Fruit fly (Drosophila melanogaster) whole organism, embryonic: ENCODE measurements around the gene CG43998.
A peak's percentile ranks its signal among the peaks of the same experiment; 100 is the strongest.

Experiments
- Atf3 ChIP-seq: fragments of 200-800 bp; sonication (Bioruptor generic); optimal IDR thresholded peaks from 3 replicates; lab custom pipeline; 2016; ENCODE audit warnings: missing biosample characterization, missing genetic modification characterization
- CG11398 ChIP-seq: fragments of 200-800 bp; sonication (Bioruptor generic); optimal IDR thresholded peaks from 2 replicates; lab custom pipeline; 2016; ENCODE audit warnings: missing biosample characterization, missing genetic modification characterization
- CG12744 ChIP-seq: fragments of 200-800 bp; sonication (Bioruptor generic); optimal IDR thresholded peaks from 2 replicates; lab custom pipeline; 2016; ENCODE audit warnings: missing biosample characterization, missing genetic modification characterization
- CG12942 ChIP-seq: fragments of 200-800 bp; sonication (Bioruptor generic); optimal IDR thresholded peaks from 3 replicates; lab custom pipeline; 2016; ENCODE audit warnings: missing biosample characterization, missing genetic modification characterization
- CG14860 ChIP-seq: fragments of 200-800 bp; sonication (Bioruptor generic); IDR thresholded peaks from 3 replicates; pipeline ENCODE4 v1.3.6; 2022; ENCODE audit warnings: missing biosample characterization, missing genetic modification characterization; ENCODE audit not compliant: partially characterized antibody
- CG15514 ChIP-seq: fragments of 200-800 bp; sonication (Bioruptor generic); optimal IDR thresholded peaks from 3 replicates; lab custom pipeline; 2017; ENCODE audit warnings: missing biosample characterization, missing genetic modification characterization, mild to moderate bottlenecking, moderate library complexity, missing genetic modification reagents
- CG15696 ChIP-seq: fragments of 200-800 bp; sonication (Bioruptor generic); optimal IDR thresholded peaks from 2 replicates; lab custom pipeline; 2019; ENCODE audit warnings: missing biosample characterization, mild to moderate bottlenecking, missing genetic modification characterization, moderate library complexity
- CG16779 ChIP-seq: fragments of 200-800 bp; sonication (Bioruptor generic); IDR thresholded peaks from 2 replicates; pipeline ENCODE4 v1.3.6; 2022; ENCODE audit warnings: missing biosample characterization, missing genetic modification characterization
- CG16863 ChIP-seq: fragments of 200-800 bp; sonication (Bioruptor generic); optimal IDR thresholded peaks from 3 replicates; lab custom pipeline; 2016; ENCODE audit warnings: missing biosample characterization, missing genetic modification characterization
- CG17802 ChIP-seq: fragments of 200-800 bp; sonication (Bioruptor generic); optimal IDR thresholded peaks from 2 replicates; lab custom pipeline; 2018; ENCODE audit warnings: missing biosample characterization, mild to moderate bottlenecking, missing genetic modification characterization, moderate library complexity
- CG1832 ChIP-seq: fragments of 200-800 bp; sonication (Bioruptor generic); optimal IDR thresholded peaks from 2 replicates; lab custom pipeline; 2017; ENCODE audit warnings: missing biosample characterization, mild to moderate bottlenecking, missing genetic modification characterization, inconsistent platforms
- CG31224 ChIP-seq: fragments of 200-800 bp; sonication (Bioruptor generic); IDR thresholded peaks from 2 replicates; pipeline ENCODE4 v1.3.6; 2022; ENCODE audit warnings: missing biosample characterization, missing genetic modification characterization
- CG33557 ChIP-seq: fragments of 200-800 bp; sonication (Bioruptor generic); optimal IDR thresholded peaks from 2 replicates; lab custom pipeline; 2019; ENCODE audit warnings: missing biosample characterization, mild to moderate bottlenecking, missing genetic modification characterization, moderate library complexity
- CG3407 ChIP-seq: fragments of 200-800 bp; sonication (Bioruptor generic); optimal IDR thresholded peaks from 2 replicates; lab custom pipeline; 2018; ENCODE audit warnings: missing biosample characterization, mild to moderate bottlenecking, missing genetic modification characterization
- CG34376 ChIP-seq: fragments of 200-800 bp; sonication (Bioruptor generic); optimal IDR thresholded peaks from 2 replicates; lab custom pipeline; 2018; ENCODE audit warnings: missing biosample characterization, mild to moderate bottlenecking, missing genetic modification characterization
- CG7786 ChIP-seq: fragments of 200-800 bp; sonication (Bioruptor generic); optimal IDR thresholded peaks from 2 replicates; lab custom pipeline; 2016; ENCODE audit warnings: missing biosample characterization, missing genetic modification characterization
- CG8089 ChIP-seq: fragments of 200-800 bp; sonication (Bioruptor generic); optimal IDR thresholded peaks from 3 replicates; lab custom pipeline; 2016; ENCODE audit warnings: missing biosample characterization, missing genetic modification characterization
- CG8281 ChIP-seq: fragments of 200-800 bp; sonication (Bioruptor generic); optimal IDR thresholded peaks from 2 replicates; lab custom pipeline; 2018; ENCODE audit warnings: missing biosample characterization, mild to moderate bottlenecking, missing genetic modification characterization, moderate library complexity
- CG9817 ChIP-seq: fragments of 200-800 bp; sonication (Bioruptor generic); optimal IDR thresholded peaks from 2 replicates; lab custom pipeline; 2018; ENCODE audit warnings: missing biosample characterization, mild to moderate bottlenecking, missing genetic modification characterization, moderate library complexity
- CHES-1-like ChIP-seq: fragments of 200-800 bp; sonication (Bioruptor generic); optimal IDR thresholded peaks from 2 replicates; lab custom pipeline; 2016; ENCODE audit warnings: missing biosample characterization, missing genetic modification characterization
- Camta ChIP-seq: fragments of 200-800 bp; sonication (Bioruptor generic); optimal IDR thresholded peaks from 2 replicates; lab custom pipeline; 2016; ENCODE audit warnings: missing biosample characterization, missing genetic modification characterization
- Dek ChIP-seq: fragments of 200-800 bp; sonication (Bioruptor generic); optimal IDR thresholded peaks from 3 replicates; lab custom pipeline; 2019; ENCODE audit warnings: missing biosample characterization, mild to moderate bottlenecking, missing genetic modification characterization, moderate library complexity
- HmgZ ChIP-seq: fragments of 200-800 bp; sonication (Bioruptor generic); optimal IDR thresholded peaks from 2 replicates; lab custom pipeline; 2018; ENCODE audit warnings: missing biosample characterization, mild to moderate bottlenecking, missing genetic modification characterization
- NC2β ChIP-seq: fragments of 200-800 bp; sonication (Bioruptor generic); optimal IDR thresholded peaks from 2 replicates; lab custom pipeline; 2016; ENCODE audit warnings: missing biosample characterization, missing genetic modification characterization
- Nf-YB ChIP-seq: fragments of 200-800 bp; sonication (Bioruptor generic); optimal IDR thresholded peaks from 3 replicates; lab custom pipeline; 2019; ENCODE audit warnings: missing biosample characterization, mild to moderate bottlenecking, missing genetic modification characterization, moderate library complexity
- Poxn ChIP-seq: fragments of 200-800 bp; sonication (Bioruptor generic); IDR thresholded peaks from 2 replicates; pipeline ENCODE4 v1.3.6; 2022; ENCODE audit warnings: missing biosample characterization, missing genetic modification characterization
- Rfx ChIP-seq: fragments of 200-800 bp; sonication (Bioruptor generic); IDR thresholded peaks from 2 replicates; pipeline ENCODE4 v1.3.6; 2022; ENCODE audit warnings: missing biosample characterization, missing genetic modification characterization
- Rx ChIP-seq: fragments of 200-800 bp; sonication (Bioruptor generic); IDR thresholded peaks from 2 replicates; pipeline ENCODE4 v1.3.6; 2022; ENCODE audit warnings: missing biosample characterization, missing genetic modification characterization
- Scr ChIP-seq: fragments of 200-800 bp; sonication (Bioruptor generic); IDR thresholded peaks from 2 replicates; pipeline ENCODE4 v1.3.6; 2022; ENCODE audit warnings: missing biosample characterization, missing genetic modification characterization; ENCODE audit not compliant: partially characterized antibody
- Sox102F ChIP-seq: fragments of 200-800 bp; sonication (Bioruptor generic); optimal IDR thresholded peaks from 2 replicates; lab custom pipeline; 2018; ENCODE audit warnings: missing biosample characterization, mild to moderate bottlenecking, missing genetic modification characterization, moderate library complexity
- Sry-β ChIP-seq: fragments of 200-800 bp; sonication (Bioruptor generic); optimal IDR thresholded peaks from 2 replicates; lab custom pipeline; 2018; ENCODE audit warnings: missing biosample characterization, mild to moderate bottlenecking, missing genetic modification characterization, moderate library complexity
- Ssrp ChIP-seq: fragments of 200-800 bp; sonication (Bioruptor generic); optimal IDR thresholded peaks from 2 replicates; lab custom pipeline; 2018; ENCODE audit warnings: missing biosample characterization, mild to moderate bottlenecking, missing genetic modification characterization, moderate library complexity
- Taf1 ChIP-seq: fragments of 200-800 bp; sonication (Bioruptor generic); IDR thresholded peaks from 2 replicates; pipeline ENCODE4 v1.3.6; 2022; ENCODE audit warnings: missing biosample characterization, missing genetic modification characterization
- ato ChIP-seq: fragments of 200-800 bp; sonication (Bioruptor generic); IDR thresholded peaks from 2 replicates; pipeline ENCODE4 v1.3.6; 2022; ENCODE audit warnings: missing biosample characterization, missing genetic modification characterization; ENCODE audit not compliant: partially characterized antibody
- bowl ChIP-seq: fragments of 200-800 bp; sonication (Bioruptor generic); IDR thresholded peaks from 2 replicates; pipeline ENCODE4 v1.3.6; 2022; ENCODE audit warnings: missing biosample characterization, missing genetic modification characterization
- cad ChIP-seq: fragments of >200 bp; optimal IDR thresholded peaks from 2 replicates; lab custom pipeline; 2017; ENCODE audit warnings: missing biosample characterization, missing genetic modification characterization
- cas ChIP-seq: fragments of 200-800 bp; sonication (Bioruptor generic); IDR thresholded peaks from 2 replicates; pipeline ENCODE4 v1.3.6; 2022; ENCODE audit warnings: missing biosample characterization, missing genetic modification characterization
- esg ChIP-seq: fragments of 200-800 bp; sonication (Bioruptor generic); conservative IDR thresholded peaks from 2 replicates; pipeline ENCODE4 v1.3.6; 2022; ENCODE audit warnings: missing biosample characterization, missing genetic modification characterization
- gce ChIP-seq: fragments of 200-800 bp; sonication (Bioruptor generic); IDR thresholded peaks from 3 replicates; pipeline ENCODE4 v1.3.6; 2022; ENCODE audit warnings: missing biosample characterization, missing genetic modification characterization
- gro ChIP-seq: fragments of 200-800 bp; sonication (Bioruptor generic); optimal IDR thresholded peaks from 2 replicates; lab custom pipeline; 2016; ENCODE audit warnings: missing biosample characterization, missing genetic modification characterization
- jigr1 ChIP-seq: fragments of 200-800 bp; sonication (Bioruptor generic); IDR thresholded peaks from 3 replicates; pipeline ENCODE4 v1.3.6; 2022; ENCODE audit warnings: missing biosample characterization, missing genetic modification characterization
- klu ChIP-seq: fragments of 200-800 bp; sonication (Bioruptor generic); IDR thresholded peaks from 2 replicates; pipeline ENCODE4 v1.3.6; 2022; ENCODE audit warnings: missing biosample characterization, missing genetic modification characterization
- lbe ChIP-seq: fragments of 200-800 bp; sonication (Bioruptor generic); optimal IDR thresholded peaks from 2 replicates; lab custom pipeline; 2016; ENCODE audit warnings: missing biosample characterization, mild to moderate bottlenecking, missing genetic modification characterization
- lola ChIP-seq, 3 experiments: fragments of >200 bp in 2 of 3; fragments of 200-800 bp in 1 of 3; sonication (Bioruptor generic) in 1 of 3; optimal IDR thresholded peaks; 2 replicates each; lab custom pipeline; 2017 to 2019; ENCODE audit warnings: missing biosample characterization in 3 of 3, missing genetic modification characterization in 3 of 3, mild to moderate bottlenecking in 1 of 3, moderate library complexity in 1 of 3
- mld ChIP-seq: fragments of 200-800 bp; sonication (Bioruptor generic); IDR thresholded peaks from 3 replicates; pipeline ENCODE4 v1.3.6; 2022; ENCODE audit warnings: missing biosample characterization, missing genetic modification characterization; ENCODE audit not compliant: partially characterized antibody
- pfk ChIP-seq: fragments of 200-800 bp; sonication (Bioruptor generic); optimal IDR thresholded peaks from 2 replicates; lab custom pipeline; 2018; ENCODE audit warnings: missing biosample characterization, mild to moderate bottlenecking, missing genetic modification characterization, moderate library complexity
- ranshi ChIP-seq: fragments of 200-800 bp; sonication (Bioruptor generic); IDR thresholded peaks from 2 replicates; pipeline ENCODE4 v1.3.6; 2022; ENCODE audit warnings: missing biosample characterization, missing genetic modification characterization
- shn ChIP-seq: fragments of 200-800 bp; sonication (Bioruptor generic); optimal IDR thresholded peaks from 3 replicates; lab custom pipeline; 2016; ENCODE audit warnings: missing biosample characterization, missing genetic modification characterization
- sima ChIP-seq: fragments of 200-800 bp; sonication (Bioruptor generic); optimal IDR thresholded peaks from 2 replicates; lab custom pipeline; 2016; ENCODE audit warnings: missing biosample characterization, missing genetic modification characterization
- ttk ChIP-seq: fragments of 200-800 bp; sonication (Bioruptor generic); IDR thresholded peaks from 2 replicates; pipeline ENCODE4 v2.1.2; 2022; ENCODE audit warnings: missing biosample characterization, missing genetic modification characterization
- z ChIP-seq: fragments of 200-800 bp; sonication (Bioruptor generic); IDR thresholded peaks from 3 replicates; pipeline ENCODE4 v1.3.6; 2022; ENCODE audit warnings: missing biosample characterization, missing genetic modification characterization

CG43998 gene

dm6 chr3R:23969449-23969848 is 40.6 kb upstream of the CG43998 start (continued):
- TF ChIP-seq cas (GFP tag; lab: Robert Waterston, UW) (0 out of 2 replicates have a peak, but pooled peaks have one; percentile 39), jigr1 (GFP tag; lab: Robert Waterston, UW) (no peak), NC2β (GFP tag; lab: Kevin White, UChicago) (no peak), Dek (tag; lab: Kevin White, UChicago) (peak; percentile 29), CG11398 (GFP tag; lab: Kevin White, UChicago) (no peak), sima (GFP tag; lab: Kevin White, UChicago) (no peak), cad (GFP tag; lab: Kevin White, UChicago) (no peak), mld (GFP tag; lab: Robert Waterston, UW) (no peak), Poxn (GFP tag; lab: Robert Waterston, UW) (no peak), klu (GFP tag; lab: Robert Waterston, UW) (peak; percentile 49; the same call in 1 of the 2 replicates), CG3407 (peak; percentile 32), CG7786 (GFP tag; lab: Kevin White, UChicago) (no peak), HmgZ (tag; lab: Kevin White, UChicago) (no peak), Atf3 (no peak), lola (GFP tag; optimal IDR thresholded peaks at IDR 0.05; lab: Kevin White, UChicago) (no peak), Scr (GFP tag; lab: Robert Waterston, UW) (no peak), CG33557 (GFP tag; lab: Kevin White, UChicago) (no peak), ttk (0 out of 2 replicates have a peak, but pooled peaks have one; percentile 8), gce (GFP tag; lab: Robert Waterston, UW) (no peak), Camta (GFP tag; lab: Kevin White, UChicago) (no peak), bowl (no peak), esg (GFP tag; lab: Robert Waterston, UW) (peak; percentile 31; the same call in 1 of the 2 replicates), z (GFP tag; lab: Robert Waterston, UW) (no peak), CG9817 (tag; lab: Kevin White, UChicago) (peak; percentile 70), Nf-YB (no peak), Rx (no peak), Rfx (peak; percentile 48), CG8281 (tag; lab: Kevin White, UChicago) (peak; percentile 10), CG12744 (GFP tag; lab: Kevin White, UChicago) (no peak), CG31224 (GFP tag; lab: Robert Waterston, UW) (peak; percentile 33; the same call in 1 of the 2 replicates), CG16863 (GFP tag; lab: Kevin White, UChicago) (no peak), CHES-1-like (GFP tag; lab: Kevin White, UChicago) (no peak), CG8089 (GFP tag; lab: Kevin White, UChicago) (no peak), CG34376 (GFP tag; lab: Kevin White, UChicago) (no peak), CG17802 (tag; lab: Kevin White, UChicago) (no peak), ato (no peak), gro (no peak), CG16779 (GFP tag; lab: Robert Waterston, UW) (no peak), CG1832 (GFP tag; lab: Kevin White, UChicago) (no peak), pfk (GFP tag; lab: Kevin White, UChicago) (no peak), CG15696 (tag; lab: Kevin White, UChicago) (no peak), Ssrp (tag; lab: Kevin White, UChicago) (peak; percentile 51), CG14860 (no peak), Sry-β (no peak), Taf1 (GFP tag; lab: Robert Waterston, UW) (no peak), CG15514 (peak; percentile 14), CG12942 (no peak), ranshi (peak; percentile 26; the same call in 1 of the 2 replicates), lbe (no peak), Sox102F (peak; percentile 69), shn (GFP tag; lab: Kevin White, UChicago) (no peak)
